Worm (Caenorhabditis elegans) whole organism, mixed stage, embryonic: ENCODE data around the gene lgc-33.
A peak's percentile ranks its signal among the peaks of the same experiment; 100 is the strongest.

Experiments
- nhr-12 ChIP-seq: fragments of 150-350 bp; optimal IDR thresholded peaks from 2 replicates; lab custom pipeline; 2014; ENCODE audit warnings: missing biosample characterization, missing genetic modification characterization
- nhr-237 ChIP-seq: fragments of 150-350 bp; optimal IDR thresholded peaks from 2 replicates; lab custom pipeline; 2014; ENCODE audit warnings: missing biosample characterization, missing genetic modification characterization

DNA sequence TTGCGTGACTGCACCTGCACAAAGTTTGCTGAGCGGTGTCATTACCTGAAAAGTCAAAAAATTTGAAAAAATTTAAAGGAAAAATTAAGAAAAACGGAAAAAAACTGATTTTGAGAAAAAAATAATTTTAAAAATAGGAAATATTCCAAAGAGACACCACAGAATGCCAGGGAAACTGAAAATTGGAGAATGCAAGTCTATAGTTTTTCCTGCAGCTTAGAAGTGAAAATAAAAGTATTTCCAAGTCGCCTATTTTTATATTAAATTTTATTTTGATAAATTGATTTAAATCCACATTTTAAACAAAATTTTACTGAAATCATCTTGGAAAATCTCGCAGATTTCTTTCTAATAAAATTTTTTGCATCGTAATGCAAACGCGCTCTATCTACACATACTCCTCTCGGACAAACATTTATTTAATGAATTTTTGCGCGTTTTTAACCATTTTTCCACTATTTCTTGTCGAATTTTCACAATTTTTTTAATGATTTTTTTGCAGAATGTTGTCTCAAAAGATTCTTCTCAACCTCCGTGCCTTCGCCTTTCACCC is 48.7 kb upstream of the lgc-33 start, which contains the start of the genes F56B3.11 and ech-5:
- TF ChIP-seq nhr-237 (peak; percentile 82), nhr-12 (no peak)
